Worm (Caenorhabditis elegans) whole organism, L1 larva: ENCODE measurements around the gene asah-2.

Experiments
- aly-2 ChIP-seq: fragments of 150-350 bp; optimal IDR thresholded peaks from 2 replicates; lab custom pipeline; 2014; ENCODE audit warnings: missing biosample characterization, missing genetic modification characterization
- ama-1 ChIP-seq: fragments of 150-350 bp; optimal IDR thresholded peaks from 2 replicates; lab custom pipeline; 2014
- blmp-1 ChIP-seq: fragments of 150-350 bp; optimal IDR thresholded peaks from 2 replicates; lab custom pipeline; 2014; ENCODE audit warnings: missing biosample characterization, missing genetic modification characterization
- ceh-8 ChIP-seq: fragments of 200-800 bp; sonication (Bioruptor generic); optimal IDR thresholded peaks from 2 replicates; lab custom pipeline; 2018; ENCODE audit warnings: mild to moderate bottlenecking, missing genetic modification characterization, moderate library complexity, missing compliant biosample characterization
- dsc-1 ChIP-seq: sonication (generic microtip); optimal IDR thresholded peaks from 2 replicates; lab custom pipeline; 2016; ENCODE audit warnings: mild to moderate bottlenecking, missing genetic modification characterization, missing compliant biosample characterization
- efl-1 ChIP-seq, 4 experiments: fragments of 150-350 bp; optimal IDR thresholded peaks in 3 of 4; peaks in 1 of 4; 1 replicate in 1 of 4; 2 replicates in 3 of 4; lab custom pipeline; 2014; ENCODE audit warnings: missing biosample characterization in 2 of 4, missing genetic modification characterization in 2 of 4, missing genetic modification reagents in 2 of 4
- efl-3 ChIP-seq: fragments of 200-800 bp; sonication (Bioruptor generic); optimal IDR thresholded peaks from 2 replicates; lab custom pipeline; 2018; ENCODE audit warnings: mild to moderate bottlenecking, missing genetic modification characterization, missing compliant biosample characterization
- irx-1 ChIP-seq: sonication (generic microtip); optimal IDR thresholded peaks from 2 replicates; lab custom pipeline; 2016; ENCODE audit warnings: missing genetic modification characterization, missing compliant biosample characterization
- lin-13 ChIP-seq: fragments of 150-350 bp; optimal IDR thresholded peaks from 2 replicates; lab custom pipeline; 2014; ENCODE audit warnings: missing biosample characterization, missing genetic modification reagents, missing genetic modification characterization
- lin-39 ChIP-seq: fragments of 150-350 bp; optimal IDR thresholded peaks from 2 replicates; lab custom pipeline; 2014; ENCODE audit warnings: missing biosample characterization, missing genetic modification reagents, missing genetic modification characterization
- mdl-1 ChIP-seq, 2 experiments: fragments of 150-350 bp; optimal IDR thresholded peaks; 2 replicates each; lab custom pipeline; 2014 to 2017; ENCODE audit warnings: missing biosample characterization in 2 of 2, missing genetic modification characterization in 2 of 2, inconsistent platforms in 1 of 2
- mep-1 ChIP-seq: fragments of 150-350 bp; optimal IDR thresholded peaks from 2 replicates; lab custom pipeline; 2014; ENCODE audit warnings: missing biosample characterization, missing genetic modification characterization
- nhr-11 ChIP-seq: fragments of 150-350 bp; optimal IDR thresholded peaks from 2 replicates; lab custom pipeline; 2014; ENCODE audit warnings: missing biosample characterization, missing genetic modification characterization
- nhr-19 ChIP-seq: fragments of 200-800 bp; sonication (Bioruptor generic); conservative IDR thresholded peaks from 2 replicates; pipeline ENCODE4 v1.3.6; 2022; ENCODE audit warnings: missing genetic modification characterization, missing compliant biosample characterization
- nhr-28 ChIP-seq: fragments of 150-350 bp; optimal IDR thresholded peaks from 2 replicates; lab custom pipeline; 2014; ENCODE audit warnings: missing biosample characterization, missing genetic modification characterization
- nhr-77 ChIP-seq: fragments of 150-350 bp; optimal IDR thresholded peaks from 2 replicates; lab custom pipeline; 2014; ENCODE audit warnings: missing biosample characterization, missing genetic modification characterization
- pax-3 ChIP-seq: fragments of 200-800 bp; sonication (Bioruptor generic); optimal IDR thresholded peaks from 2 replicates; lab custom pipeline; 2018; ENCODE audit warnings: mild to moderate bottlenecking, missing genetic modification characterization, moderate library complexity, missing compliant biosample characterization
- skn-1 ChIP-seq: fragments of 150-350 bp; optimal IDR thresholded peaks from 2 replicates; lab custom pipeline; 2014; ENCODE audit warnings: missing biosample characterization, missing genetic modification characterization
- snpc-4 ChIP-seq: fragments of 150-350 bp; optimal IDR thresholded peaks from 2 replicates; lab custom pipeline; 2014; ENCODE audit warnings: missing biosample characterization, missing genetic modification characterization
- sox-4 ChIP-seq: sonication (generic microtip); optimal IDR thresholded peaks from 2 replicates; lab custom pipeline; 2016; ENCODE audit warnings: missing genetic modification characterization, missing compliant biosample characterization

The asah-2 gene

ce11 chrII:10189369-10189768 is 50.0 kb downstream of the asah-2 start, which contains the start of gene cdc-25.4:
Gene cdc-25.4 (minus strand): TSS chrII:10189469.
- no peak for TF ChIP-seq ama-1
- TF ChIP-seq mep-1 (tag; lab: Kevin White, UChicago): no peak
- TF ChIP-seq lin-13: no peak
- no peak for TF ChIP-seq sox-4 (tag; lab: Kevin White, UChicago)
- no peak for TF ChIP-seq efl-1 (optimal IDR thresholded peaks at IDR 0.05; lab: Kevin White, UChicago)
- TF ChIP-seq efl-1 (GFP tag; optimal IDR thresholded peaks at IDR 0.05 in 1 of 2; lab: Kevin White, UChicago): no peak
- TF ChIP-seq nhr-19 (GFP tag; lab: Robert Waterston, UW): no peak
- TF ChIP-seq nhr-77 (tag; lab: Kevin White, UChicago): no peak
- TF ChIP-seq blmp-1 (tag; lab: Kevin White, UChicago): no peak
- TF ChIP-seq snpc-4: no peak
- TF ChIP-seq skn-1 (tag; lab: Kevin White, UChicago): no peak
- no peak for TF ChIP-seq dsc-1
- no peak for TF ChIP-seq lin-39 (tag; lab: Kevin White, UChicago)
- TF ChIP-seq aly-2: no peak
- no peak for TF ChIP-seq efl-3
- no peak for TF ChIP-seq nhr-11 (tag; lab: Kevin White, UChicago)
- TF ChIP-seq pax-3: no peak
- TF ChIP-seq irx-1 (tag; lab: Kevin White, UChicago): no peak
- no peak for TF ChIP-seq ceh-8 (GFP tag; lab: Kevin White, UChicago)
- no peak for TF ChIP-seq nhr-28
- TF ChIP-seq mdl-1 (tag; optimal IDR thresholded peaks at IDR 0.05; lab: Kevin White, UChicago): no peak
